Fruit fly (Drosophila melanogaster) whole organism, embryonic: Measurements from ENCODE around the gene CG33287.

Experiments
- Atf3 ChIP-seq: fragments of 200-800 bp; sonication (Bioruptor generic); optimal IDR thresholded peaks from 3 replicates; lab custom pipeline; 2016; ENCODE audit warnings: missing biosample characterization, missing genetic modification characterization
- Atf6 ChIP-seq: fragments of 200-800 bp; sonication (Bioruptor generic); IDR thresholded peaks from 2 replicates; pipeline ENCODE4 v1.3.6; 2022; ENCODE audit warnings: missing biosample characterization, missing genetic modification characterization
- CG10321 ChIP-seq: fragments of 200-800 bp; sonication (Bioruptor generic); IDR thresholded peaks from 2 replicates; pipeline ENCODE4 v1.3.6; 2022; ENCODE audit warnings: missing biosample characterization, missing genetic modification characterization
- CG13287 ChIP-seq: fragments of 200-800 bp; sonication (Bioruptor generic); IDR thresholded peaks from 2 replicates; pipeline ENCODE4 v1.3.6; 2022; ENCODE audit warnings: missing biosample characterization, missing genetic modification characterization; ENCODE audit not compliant: partially characterized antibody
- CG15011 ChIP-seq: fragments of 200-800 bp; sonication (Bioruptor generic); optimal IDR thresholded peaks from 3 replicates; lab custom pipeline; 2018; ENCODE audit warnings: missing biosample characterization, mild to moderate bottlenecking, missing genetic modification characterization
- CG15696 ChIP-seq: fragments of 200-800 bp; sonication (Bioruptor generic); optimal IDR thresholded peaks from 2 replicates; lab custom pipeline; 2019; ENCODE audit warnings: missing biosample characterization, mild to moderate bottlenecking, missing genetic modification characterization, moderate library complexity
- CG17359 ChIP-seq: fragments of 200-800 bp; sonication (Bioruptor generic); optimal IDR thresholded peaks from 3 replicates; lab custom pipeline; 2018; ENCODE audit warnings: missing biosample characterization, mild to moderate bottlenecking, missing genetic modification characterization, moderate library complexity
- CG17612 ChIP-seq: fragments of 200-800 bp; sonication (Bioruptor generic); IDR thresholded peaks from 2 replicates; pipeline ENCODE4 v1.3.6; 2022; ENCODE audit warnings: missing biosample characterization, missing genetic modification characterization
- CG17829 ChIP-seq: fragments of 200-800 bp; optimal IDR thresholded peaks from 2 replicates; lab custom pipeline; 2019; ENCODE audit warnings: missing biosample characterization, mild to moderate bottlenecking, missing genetic modification characterization, moderate library complexity
- CG2202 ChIP-seq: fragments of 200-800 bp; sonication (Bioruptor generic); optimal IDR thresholded peaks from 2 replicates; lab custom pipeline; 2018; ENCODE audit warnings: missing biosample characterization, mild to moderate bottlenecking, missing genetic modification characterization
- CG30020 ChIP-seq: fragments of 200-800 bp; optimal IDR thresholded peaks from 2 replicates; lab custom pipeline; 2019; ENCODE audit warnings: missing biosample characterization, mild to moderate bottlenecking, missing genetic modification characterization, moderate library complexity
- CG4328 ChIP-seq: fragments of 200-800 bp; sonication (Bioruptor generic); optimal IDR thresholded peaks from 3 replicates; lab custom pipeline; 2017; ENCODE audit warnings: missing biosample characterization, missing genetic modification reagents, missing genetic modification characterization
- CG6175 ChIP-seq: fragments of 200-800 bp; sonication (Bioruptor generic); IDR thresholded peaks from 3 replicates; pipeline ENCODE4 v1.3.6; 2022; ENCODE audit warnings: missing biosample characterization, missing genetic modification characterization
- CG6254 ChIP-seq: fragments of 200-800 bp; sonication (Bioruptor generic); optimal IDR thresholded peaks from 3 replicates; lab custom pipeline; 2017; ENCODE audit warnings: mild to moderate bottlenecking, missing biosample characterization, missing genetic modification reagents, missing genetic modification characterization
- CkIIα-i1 ChIP-seq: fragments of 200-800 bp; sonication (Bioruptor generic); IDR thresholded peaks from 2 replicates; pipeline ENCODE4 v1.3.6; 2022; ENCODE audit warnings: missing biosample characterization, missing genetic modification characterization
- CoRest ChIP-seq: fragments of 200-800 bp; sonication (Bioruptor generic); optimal IDR thresholded peaks from 3 replicates; lab custom pipeline; 2018; ENCODE audit warnings: missing biosample characterization, mild to moderate bottlenecking, missing genetic modification characterization, moderate library complexity
- Dp ChIP-seq: fragments of 200-800 bp; sonication (Bioruptor generic); optimal IDR thresholded peaks from 2 replicates; lab custom pipeline; 2018; ENCODE audit warnings: missing biosample characterization, mild to moderate bottlenecking, missing genetic modification characterization, moderate library complexity
- Fer3 ChIP-seq: fragments of 200-800 bp; sonication (Bioruptor generic); optimal IDR thresholded peaks from 2 replicates; lab custom pipeline; 2018; ENCODE audit warnings: missing biosample characterization, mild to moderate bottlenecking, missing genetic modification characterization, moderate library complexity
- GATAe ChIP-seq: fragments of 200-800 bp; sonication (Bioruptor generic); conservative IDR thresholded peaks from 2 replicates; pipeline ENCODE4 v1.3.6; 2022; ENCODE audit warnings: missing biosample characterization, missing genetic modification characterization
- HmgZ ChIP-seq: fragments of 200-800 bp; sonication (Bioruptor generic); optimal IDR thresholded peaks from 2 replicates; lab custom pipeline; 2018; ENCODE audit warnings: missing biosample characterization, mild to moderate bottlenecking, missing genetic modification characterization
- NFAT ChIP-seq: fragments of 200-800 bp; sonication (Bioruptor generic); IDR thresholded peaks from 2 replicates; pipeline ENCODE4 v1.3.6; 2022; ENCODE audit warnings: missing biosample characterization, missing genetic modification characterization
- Oli ChIP-seq: fragments of 200-800 bp; sonication (Bioruptor generic); optimal IDR thresholded peaks from 2 replicates; lab custom pipeline; 2018; ENCODE audit warnings: missing biosample characterization, mild to moderate bottlenecking, missing genetic modification characterization, moderate library complexity
- Optix ChIP-seq: fragments of 200-800 bp; sonication (Bioruptor generic); IDR thresholded peaks from 3 replicates; pipeline ENCODE4 v1.3.6; 2022; ENCODE audit warnings: missing biosample characterization, missing genetic modification characterization
- Sox102F ChIP-seq: fragments of 200-800 bp; sonication (Bioruptor generic); optimal IDR thresholded peaks from 2 replicates; lab custom pipeline; 2018; ENCODE audit warnings: missing biosample characterization, mild to moderate bottlenecking, missing genetic modification characterization, moderate library complexity
- Sry-δ ChIP-seq: fragments of 200-800 bp; sonication (Bioruptor generic); optimal IDR thresholded peaks from 2 replicates; lab custom pipeline; 2016; ENCODE audit warnings: missing biosample characterization, missing genetic modification characterization
- ab ChIP-seq: fragments of 200-800 bp; sonication (Bioruptor generic); optimal IDR thresholded peaks from 2 replicates; lab custom pipeline; 2016; ENCODE audit warnings: missing biosample characterization, missing genetic modification characterization
- aop ChIP-seq: fragments of 200-800 bp; sonication (Bioruptor generic); IDR thresholded peaks from 2 replicates; pipeline ENCODE4 v1.3.6; 2022; ENCODE audit warnings: missing biosample characterization, missing genetic modification characterization
- bbx ChIP-seq: fragments of 200-800 bp; sonication (Bioruptor generic); IDR thresholded peaks from 2 replicates; pipeline ENCODE4 v1.3.6; 2022; ENCODE audit warnings: missing biosample characterization, missing genetic modification characterization; ENCODE audit not compliant: partially characterized antibody
- cato ChIP-seq: fragments of 200-800 bp; sonication (Bioruptor generic); optimal IDR thresholded peaks from 2 replicates; lab custom pipeline; 2016; ENCODE audit warnings: missing biosample characterization, missing genetic modification characterization, borderline replicate concordance
- dan ChIP-seq: fragments of 200-800 bp; sonication (Bioruptor generic); IDR thresholded peaks from 2 replicates; pipeline ENCODE4 v1.3.6; 2022; ENCODE audit warnings: missing biosample characterization, missing genetic modification characterization
- danr ChIP-seq: fragments of 200-800 bp; sonication (Bioruptor generic); IDR thresholded peaks from 2 replicates; pipeline ENCODE4 v1.3.6; 2022; ENCODE audit warnings: missing biosample characterization, missing genetic modification characterization
- ewg ChIP-seq: fragments of 200-800 bp; sonication (Bioruptor generic); optimal IDR thresholded peaks from 3 replicates; lab custom pipeline; 2017; ENCODE audit warnings: mild to moderate bottlenecking, missing biosample characterization, missing genetic modification reagents, missing genetic modification characterization
- fd102C ChIP-seq: fragments of 200-800 bp; sonication (Bioruptor generic); optimal IDR thresholded peaks from 2 replicates; lab custom pipeline; 2018; ENCODE audit warnings: missing biosample characterization, mild to moderate bottlenecking, missing genetic modification characterization, moderate library complexity
- fru ChIP-seq: fragments of >200 bp; optimal IDR thresholded peaks from 2 replicates; lab custom pipeline; 2017
- gfzf ChIP-seq: fragments of 200-800 bp; sonication (Bioruptor generic); optimal IDR thresholded peaks from 2 replicates; lab custom pipeline; 2016; ENCODE audit warnings: missing biosample characterization, mild to moderate bottlenecking, missing genetic modification characterization, moderate library complexity
- grn ChIP-seq: fragments of 200-800 bp; sonication (Bioruptor generic); optimal IDR thresholded peaks from 3 replicates; lab custom pipeline; 2017; ENCODE audit warnings: missing biosample characterization, missing genetic modification characterization
- gsb-n ChIP-seq: fragments of 200-800 bp; sonication (Bioruptor generic); optimal IDR thresholded peaks from 3 replicates; lab custom pipeline; 2018; ENCODE audit warnings: missing biosample characterization, mild to moderate bottlenecking, missing genetic modification characterization
- hbn ChIP-seq: fragments of 200-800 bp; sonication (Bioruptor generic); IDR thresholded peaks from 2 replicates; pipeline ENCODE4 v1.3.6; 2022; ENCODE audit warnings: missing biosample characterization, missing genetic modification characterization; ENCODE audit not compliant: partially characterized antibody
- her ChIP-seq: fragments of 200-800 bp; sonication (Bioruptor generic); optimal IDR thresholded peaks from 2 replicates; lab custom pipeline; 2016; ENCODE audit warnings: missing biosample characterization, missing genetic modification characterization
- kah ChIP-seq: fragments of 200-800 bp; sonication (Bioruptor generic); optimal IDR thresholded peaks from 2 replicates; lab custom pipeline; 2018; ENCODE audit warnings: missing biosample characterization, mild to moderate bottlenecking, missing genetic modification characterization
- lmd ChIP-seq: fragments of 200-800 bp; sonication (Bioruptor generic); IDR thresholded peaks from 2 replicates; pipeline ENCODE4 v1.3.6; 2022; ENCODE audit warnings: missing biosample characterization, missing genetic modification characterization
- mirr ChIP-seq: fragments of 200-800 bp; sonication (Bioruptor generic); optimal IDR thresholded peaks from 3 replicates; lab custom pipeline; 2018; ENCODE audit warnings: missing biosample characterization, mild to moderate bottlenecking, missing genetic modification characterization
- nmo ChIP-seq: fragments of 200-800 bp; sonication (Bioruptor generic); optimal IDR thresholded peaks from 2 replicates; lab custom pipeline; 2018; ENCODE audit warnings: missing biosample characterization, mild to moderate bottlenecking, missing genetic modification characterization, moderate library complexity
- salm ChIP-seq: fragments of 200-800 bp; sonication (Bioruptor generic); optimal IDR thresholded peaks from 2 replicates; lab custom pipeline; 2018; ENCODE audit warnings: missing biosample characterization, mild to moderate bottlenecking, missing genetic modification characterization
- schlank ChIP-seq: fragments of 200-800 bp; sonication (Bioruptor generic); optimal IDR thresholded peaks from 2 replicates; lab custom pipeline; 2018; ENCODE audit warnings: missing biosample characterization, mild to moderate bottlenecking, missing genetic modification characterization
- tgo ChIP-seq: fragments of 200-800 bp; sonication (Bioruptor generic); IDR thresholded peaks from 3 replicates; pipeline ENCODE4 v1.3.6; 2022; ENCODE audit warnings: missing biosample characterization, missing genetic modification characterization
- tio ChIP-seq: fragments of 200-800 bp; sonication (Bioruptor generic); optimal IDR thresholded peaks from 2 replicates; lab custom pipeline; 2017; ENCODE audit warnings: missing biosample characterization, missing genetic modification characterization, inconsistent platforms
- toy ChIP-seq: fragments of 200-800 bp; sonication (Bioruptor generic); IDR thresholded peaks from 2 replicates; pipeline ENCODE4 v1.3.6; 2022; ENCODE audit warnings: missing biosample characterization, missing genetic modification characterization
- trem ChIP-seq: fragments of 200-800 bp; optimal IDR thresholded peaks from 3 replicates; lab custom pipeline; 2019; ENCODE audit warnings: missing biosample characterization, mild to moderate bottlenecking, missing genetic modification characterization, moderate library complexity
- wor ChIP-seq: fragments of 200-800 bp; sonication (Bioruptor generic); IDR thresholded peaks from 2 replicates; pipeline ENCODE4 v1.3.6; 2022; ENCODE audit warnings: missing biosample characterization, missing genetic modification characterization

Gene CG33287

DNA sequence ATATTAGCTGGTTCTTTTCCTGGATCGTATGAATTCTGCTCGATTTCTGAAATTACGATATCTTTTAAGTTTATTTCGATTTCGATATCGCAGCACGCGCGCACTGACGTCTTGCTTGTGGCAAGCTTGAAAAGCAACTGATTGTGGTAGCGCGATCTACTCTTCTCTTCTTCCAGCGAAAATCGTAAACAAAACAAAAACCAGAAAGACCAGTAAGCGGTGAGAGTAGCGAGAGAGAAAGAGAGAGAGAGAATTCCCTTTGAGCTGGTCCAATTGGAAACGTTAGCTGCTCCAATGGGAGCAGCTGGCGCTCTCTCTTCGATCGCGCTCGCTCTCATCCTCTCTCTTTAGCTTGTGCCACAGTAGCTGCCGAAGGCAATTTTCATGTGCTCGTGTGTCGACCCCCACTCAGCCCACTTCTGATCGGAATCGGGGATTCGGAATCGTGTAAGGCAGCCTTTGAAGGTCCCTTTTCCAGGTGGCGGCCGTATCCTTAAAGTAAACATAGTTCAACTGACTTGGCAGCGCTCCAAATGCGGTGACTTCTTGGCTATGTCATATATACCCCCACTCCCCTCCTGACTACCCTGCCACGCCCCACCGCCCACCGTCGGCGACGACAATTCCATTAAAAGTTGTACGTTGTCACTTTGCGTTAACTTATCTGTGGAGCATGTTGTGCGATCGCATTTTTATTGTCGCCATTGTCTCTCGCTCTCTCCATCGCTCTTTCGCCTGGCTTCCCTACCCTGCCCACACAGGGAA lies 20.9 kb downstream of the CG33287 start, which contains the start of gene fng (continued):
- TF ChIP-seq GATAe (GFP tag; lab: Robert Waterston, UW) (no peak), Fer3 (tag; lab: Kevin White, UChicago) (no peak), danr (GFP tag; lab: Robert Waterston, UW) (no peak), CkIIα-i1 (GFP tag; lab: Robert Waterston, UW) (no peak), CG17829 (peak; percentile 11), Oli (tag; lab: Kevin White, UChicago) (no peak), gfzf (no peak), Atf6 (GFP tag; lab: Robert Waterston, UW) (0 out of 2 replicates have a peak, but pooled peaks have one; percentile 18), CG10321 (GFP tag; lab: Robert Waterston, UW) (no peak), CG6254 (GFP tag; lab: Kevin White, UChicago) (no peak), mirr (GFP tag; lab: Kevin White, UChicago) (no peak), grn (no peak), gsb-n (tag; lab: Kevin White, UChicago) (peak; percentile 22), tio (no peak), Sox102F (GFP tag; lab: Kevin White, UChicago) (no peak), fru (lab: Kevin White, UChicago) (no peak), hbn (GFP tag; lab: Robert Waterston, UW) (peak; percentile 50; the same call in 1 of the 2 replicates), CG4328 (no peak), CG30020 (tag; lab: Kevin White, UChicago) (no peak), CG15011 (no peak), CoRest (tag; lab: Kevin White, UChicago) (no peak), ab (GFP tag; lab: Kevin White, UChicago) (no peak), CG17612 (GFP tag; lab: Robert Waterston, UW) (no peak), ewg (GFP tag; lab: Kevin White, UChicago) (no peak), wor (GFP tag; lab: Robert Waterston, UW) (no peak), Sry-δ (GFP tag; lab: Kevin White, UChicago) (no peak), CG17359 (no peak), trem (tag; lab: Kevin White, UChicago) (no peak), NFAT (GFP tag; lab: Robert Waterston, UW) (no peak), CG2202 (tag; lab: Kevin White, UChicago) (no peak), dan (no peak), toy (GFP tag; lab: Robert Waterston, UW) (no peak), tgo (GFP tag; lab: Robert Waterston, UW) (no peak), Optix (GFP tag; lab: Robert Waterston, UW) (no peak), HmgZ (tag; lab: Kevin White, UChicago) (no peak), schlank (tag; lab: Kevin White, UChicago) (no peak), CG6175 (peak; percentile 59; the same call in 1 of the 3 replicates), bbx (GFP tag; lab: Robert Waterston, UW) (peak; percentile 57), Atf3 (GFP tag; lab: Kevin White, UChicago) (no peak), cato (GFP tag; lab: Kevin White, UChicago) (no peak), lmd (no peak), kah (GFP tag; lab: Kevin White, UChicago) (no peak), fd102C (no peak), salm (tag; lab: Kevin White, UChicago) (no peak), her (GFP tag; lab: Kevin White, UChicago) (no peak), Dp (GFP tag; lab: Kevin White, UChicago) (no peak), CG15696 (no peak), CG13287 (GFP tag; lab: Robert Waterston, UW) (peak; percentile 67), aop (GFP tag; lab: Robert Waterston, UW) (no peak), nmo (GFP tag; lab: Kevin White, UChicago) (no peak)
